Fruit fly (Drosophila melanogaster) whole organism, pupa: ENCODE measurements around the gene CG11247.

Experiments used
- CG10348 ChIP-seq: fragments of 200-800 bp; sonication (Bioruptor generic); IDR thresholded peaks from 2 replicates; pipeline ENCODE4 v1.3.6; 2022; ENCODE audit warnings: missing biosample characterization, missing genetic modification characterization
- CG12605 ChIP-seq: fragments of 200-800 bp; sonication (Bioruptor generic); IDR thresholded peaks from 2 replicates; pipeline ENCODE4 v1.3.6; 2022; ENCODE audit warnings: missing biosample characterization, missing genetic modification characterization
- CG13204 ChIP-seq: fragments of 200-800 bp; sonication (Bioruptor generic); optimal IDR thresholded peaks from 2 replicates; lab custom pipeline; 2018; ENCODE audit warnings: missing biosample characterization, mild to moderate bottlenecking, missing genetic modification characterization, moderate library complexity
- CG14655 ChIP-seq: fragments of 200-800 bp; sonication (Bioruptor generic); optimal IDR thresholded peaks from 3 replicates; lab custom pipeline; 2017; ENCODE audit warnings: mild to moderate bottlenecking, missing biosample characterization, missing genetic modification reagents, missing genetic modification characterization
- CG15710 ChIP-seq: fragments of 200-800 bp; sonication (Bioruptor generic); optimal IDR thresholded peaks from 2 replicates; lab custom pipeline; 2018; ENCODE audit warnings: missing biosample characterization, mild to moderate bottlenecking, missing genetic modification characterization, moderate library complexity
- CG17806 ChIP-seq: fragments of 200-800 bp; sonication (Bioruptor generic); optimal IDR thresholded peaks from 2 replicates; lab custom pipeline; 2018; ENCODE audit warnings: missing biosample characterization, mild to moderate bottlenecking, missing genetic modification characterization, moderate library complexity
- CG32121 ChIP-seq: fragments of 200-800 bp; sonication (Bioruptor generic); IDR thresholded peaks from 2 replicates; pipeline ENCODE4 v1.3.6; 2022; ENCODE audit warnings: missing biosample characterization, missing genetic modification characterization
- CG34367 ChIP-seq: fragments of 200-800 bp; sonication (Bioruptor generic); optimal IDR thresholded peaks from 2 replicates; lab custom pipeline; 2018; ENCODE audit warnings: missing biosample characterization, mild to moderate bottlenecking, missing genetic modification characterization
- CG4496 ChIP-seq: fragments of 200-800 bp; sonication (Bioruptor generic); IDR thresholded peaks from 3 replicates; pipeline ENCODE4 v1.3.6; 2022; ENCODE audit warnings: missing biosample characterization, missing genetic modification characterization
- CG8159 ChIP-seq: fragments of 200-800 bp; sonication (Bioruptor generic); optimal IDR thresholded peaks from 3 replicates; lab custom pipeline; 2018; ENCODE audit warnings: missing biosample characterization, mild to moderate bottlenecking, missing genetic modification characterization, moderate library complexity
- CG8301 ChIP-seq: fragments of 200-800 bp; sonication (Bioruptor generic); optimal IDR thresholded peaks from 2 replicates; lab custom pipeline; 2018; ENCODE audit warnings: missing biosample characterization, mild to moderate bottlenecking, missing genetic modification characterization
- CG9948 ChIP-seq: fragments of 200-800 bp; sonication (Bioruptor generic); optimal IDR thresholded peaks from 2 replicates; lab custom pipeline; 2018; ENCODE audit warnings: missing biosample characterization, mild to moderate bottlenecking, missing genetic modification characterization, moderate library complexity
- D1 ChIP-seq: fragments of 200-800 bp; sonication (Bioruptor generic); optimal IDR thresholded peaks from 2 replicates; lab custom pipeline; 2018; ENCODE audit warnings: missing biosample characterization, mild to moderate bottlenecking, missing genetic modification characterization, moderate library complexity
- EcR ChIP-seq: fragments of 200-800 bp; sonication (Bioruptor generic); optimal IDR thresholded peaks from 3 replicates; lab custom pipeline; 2019; ENCODE audit warnings: missing biosample characterization, missing genetic modification characterization, mild to moderate bottlenecking, moderate library complexity, missing genetic modification reagents
- Ets98B ChIP-seq: fragments of 200-800 bp; sonication (Bioruptor generic); IDR thresholded peaks from 2 replicates; pipeline ENCODE4 v1.3.6; 2022; ENCODE audit warnings: missing biosample characterization, missing genetic modification characterization
- Pif1A ChIP-seq: fragments of 200-800 bp; sonication (Bioruptor generic); optimal IDR thresholded peaks from 3 replicates; lab custom pipeline; 2016; ENCODE audit warnings: missing biosample characterization, missing genetic modification characterization
- Pif1B ChIP-seq: fragments of 200-800 bp; sonication (Bioruptor generic); optimal IDR thresholded peaks from 3 replicates; lab custom pipeline; 2016; ENCODE audit warnings: missing biosample characterization, missing genetic modification characterization
- Snoo ChIP-seq: fragments of 200-800 bp; sonication (Bioruptor generic); optimal IDR thresholded peaks from 3 replicates; lab custom pipeline; 2017; ENCODE audit warnings: missing biosample characterization, mild to moderate bottlenecking, missing genetic modification characterization, inconsistent platforms
- fd96Ca ChIP-seq: fragments of 200-800 bp; sonication (Bioruptor generic); IDR thresholded peaks from 3 replicates; pipeline ENCODE4 v1.3.6; 2022; ENCODE audit warnings: missing biosample characterization, missing genetic modification characterization
- gl ChIP-seq: fragments of 200-800 bp; sonication (Bioruptor generic); optimal IDR thresholded peaks from 2 replicates; lab custom pipeline; 2018; ENCODE audit warnings: missing biosample characterization, mild to moderate bottlenecking, missing genetic modification characterization
- rn ChIP-seq: fragments of 200-800 bp; sonication (Bioruptor generic); IDR thresholded peaks from 2 replicates; pipeline ENCODE4 v1.3.6; 2022; ENCODE audit warnings: missing biosample characterization, missing genetic modification characterization

Gene CG11247

DNA sequence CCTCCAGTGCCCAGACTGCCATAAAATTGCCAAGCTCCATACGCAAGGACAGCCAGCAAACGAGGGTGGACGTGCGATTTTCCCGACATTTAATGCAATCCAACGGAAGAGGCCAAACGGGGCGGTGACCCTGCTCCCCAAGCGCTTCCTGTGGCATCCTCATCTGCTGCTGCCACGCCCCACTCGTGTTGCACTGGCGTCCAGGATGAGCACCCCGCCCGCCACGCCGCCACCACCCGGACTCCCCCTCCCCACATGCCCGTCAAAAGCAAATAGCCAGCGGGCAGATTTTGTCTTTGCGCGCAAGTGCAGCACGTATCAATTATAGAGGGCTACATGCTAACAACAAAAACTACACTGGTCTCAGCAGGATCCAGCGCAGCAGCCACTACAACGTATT is 10.4 kb downstream of the CG11247 start:
- TF ChIP-seq gl (tag; lab: Kevin White, UChicago) (no peak), fd96Ca (GFP tag; lab: Robert Waterston, UW) (no peak)

DNA sequence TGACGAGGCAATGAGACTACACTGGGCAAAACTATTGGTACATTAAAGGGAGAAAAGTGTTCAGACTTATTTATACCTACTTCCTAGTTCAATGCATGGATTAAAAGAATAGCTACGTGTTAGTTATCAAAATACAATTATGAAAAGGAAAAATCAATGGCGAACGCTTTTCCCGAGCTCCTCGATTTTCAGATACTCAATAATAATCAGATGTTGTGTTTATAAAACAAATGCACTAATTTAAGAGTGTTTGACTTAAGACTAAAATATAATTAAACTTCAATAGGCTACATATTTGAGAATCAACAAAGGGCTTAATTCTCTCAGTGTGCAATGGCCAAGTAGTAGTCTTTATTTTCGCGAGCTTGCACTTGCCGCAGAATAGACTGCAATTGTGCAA is 12.6 kb downstream of the CG11247 start:
- TF ChIP-seq CG8301 (peak; percentile 56), CG9948 (tag; lab: Kevin White, UChicago) (peak; percentile 45), CG17806 (tag; lab: Kevin White, UChicago) (peak; percentile 46), CG34367 (peak; percentile 16), CG4496 (GFP tag; lab: Robert Waterston, UW) (no peak), D1 (tag; lab: Kevin White, UChicago) (no peak), Pif1A (GFP tag; lab: Kevin White, UChicago) (peak; percentile 35), Ets98B (no peak), CG8159 (tag; lab: Kevin White, UChicago) (peak; percentile 43), CG15710 (peak; percentile 36), CG14655 (GFP tag; lab: Kevin White, UChicago) (peak; percentile 70)

DNA sequence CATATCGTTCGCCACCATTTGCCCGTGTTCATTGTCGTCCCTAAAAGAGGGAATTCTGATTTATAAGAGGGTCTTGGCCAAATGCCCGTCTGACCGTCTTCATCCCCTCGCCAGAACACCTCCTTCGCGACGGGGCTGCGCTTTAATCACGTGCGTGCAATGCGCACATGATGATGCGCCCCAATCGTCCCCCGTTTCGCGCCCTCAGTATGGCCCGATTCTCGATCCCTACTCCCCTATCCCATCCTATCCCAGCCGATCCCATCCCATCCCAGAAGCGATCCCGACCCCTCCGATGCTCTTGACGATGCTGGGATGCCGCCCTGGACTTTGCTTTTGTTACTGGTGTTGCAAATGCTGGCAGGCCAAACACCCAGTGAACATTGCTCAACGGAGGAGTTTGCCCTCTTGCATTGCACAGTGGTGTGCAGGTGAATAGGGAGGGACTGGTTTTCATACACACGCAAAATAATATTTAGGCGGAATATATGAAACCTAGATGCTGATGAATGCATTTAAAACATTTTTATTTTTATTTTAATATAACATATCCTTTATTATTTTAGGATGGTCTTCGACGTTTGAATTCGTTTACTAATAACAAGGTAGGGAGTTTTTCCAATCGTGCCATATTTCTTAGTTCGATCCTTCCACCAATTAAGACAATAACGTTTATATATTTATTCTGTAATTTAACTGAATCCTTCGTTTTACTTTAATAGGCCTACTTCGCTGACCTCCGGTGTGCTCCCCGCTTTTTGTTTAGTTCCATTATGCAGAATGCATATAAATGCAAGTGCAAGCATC is 18.6 kb downstream of the CG11247 start:
- peak; percentile 77 for TF ChIP-seq CG34367
- TF ChIP-seq Ets98B, result no peak
- TF ChIP-seq CG32121 (GFP tag; lab: Robert Waterston, UW), result no peak
- TF ChIP-seq CG15710, result peak; percentile 87
- no peak for TF ChIP-seq CG10348
- TF ChIP-seq Pif1B (GFP tag; lab: Kevin White, UChicago), result peak; percentile 72
- TF ChIP-seq Pif1A (GFP tag; lab: Kevin White, UChicago), result peak; percentile 28
- TF ChIP-seq rn (GFP tag; lab: Robert Waterston, UW), result no peak
- peak; percentile 69 for TF ChIP-seq Snoo (tag; lab: Kevin White, UChicago)
- TF ChIP-seq CG14655 (GFP tag; lab: Kevin White, UChicago), result peak; percentile 91
- peak; percentile 74 for TF ChIP-seq EcR (GFP tag; lab: Kevin White, UChicago)
- peak; percentile 55; the same call in 1 of the 3 replicates for TF ChIP-seq fd96Ca (GFP tag; lab: Robert Waterston, UW)
- peak; percentile 57 for TF ChIP-seq gl (tag; lab: Kevin White, UChicago)
- TF ChIP-seq CG8159 (tag; lab: Kevin White, UChicago), result peak; percentile 92
- peak; percentile 12; the same call in 1 of the 3 replicates for TF ChIP-seq CG4496 (GFP tag; lab: Robert Waterston, UW)
- peak; percentile 82 for TF ChIP-seq CG17806 (tag; lab: Kevin White, UChicago)
- TF ChIP-seq CG8301, result peak; percentile 80
- TF ChIP-seq CG9948 (tag; lab: Kevin White, UChicago), result peak; percentile 89
- no peak for TF ChIP-seq CG12605
- peak; percentile 89 for TF ChIP-seq D1 (tag; lab: Kevin White, UChicago)
- TF ChIP-seq CG13204 (GFP tag; lab: Kevin White, UChicago), result peak; percentile 64

DNA sequence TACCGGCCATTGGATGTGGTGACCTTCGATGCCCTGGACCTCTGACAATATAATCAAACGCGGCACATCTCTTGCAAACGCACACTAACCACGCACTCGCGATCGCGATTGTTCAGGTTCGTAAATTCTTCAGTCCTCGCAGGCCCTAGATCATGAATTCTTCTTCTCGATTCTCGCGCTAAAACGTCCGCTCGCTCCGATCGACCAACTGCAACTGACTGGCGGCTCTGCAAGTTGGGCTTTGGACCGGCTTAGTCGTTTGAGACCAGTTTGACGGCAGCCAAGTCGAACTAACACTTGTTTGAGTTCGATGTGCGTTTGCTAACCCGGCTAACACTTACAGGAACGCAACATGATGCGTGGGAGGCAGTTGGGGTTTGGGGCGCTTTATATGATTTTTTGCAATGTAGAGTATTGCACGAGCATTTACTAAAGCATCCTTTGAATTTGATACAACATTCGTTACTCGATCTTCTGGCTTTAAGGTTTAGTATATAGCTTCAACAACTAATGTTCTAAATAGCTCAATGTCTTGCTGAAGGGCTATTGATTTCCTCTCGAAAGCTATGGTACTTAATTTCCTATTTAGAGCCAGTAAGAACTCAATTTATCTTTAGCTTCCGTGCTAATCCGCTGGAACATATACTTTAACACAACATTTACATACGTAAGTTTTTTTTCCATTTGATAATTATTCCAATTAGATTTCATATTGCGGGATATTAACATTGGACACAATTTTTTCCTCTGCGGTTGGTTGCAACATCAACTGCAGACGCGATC is 22.3 kb downstream of the CG11247 start, which contains the start of gene CG32447:
Gene CG32447, minus strand, starts transcription at position 222 of the 783 bp plus-strand sequence.
- TF ChIP-seq Ets98B (peak; percentile 6; the same call in 1 of the 2 replicates), rn (GFP tag; lab: Robert Waterston, UW) (no peak), CG8301 (peak; percentile 32), CG14655 (GFP tag; lab: Kevin White, UChicago) (peak; percentile 45)

DNA sequence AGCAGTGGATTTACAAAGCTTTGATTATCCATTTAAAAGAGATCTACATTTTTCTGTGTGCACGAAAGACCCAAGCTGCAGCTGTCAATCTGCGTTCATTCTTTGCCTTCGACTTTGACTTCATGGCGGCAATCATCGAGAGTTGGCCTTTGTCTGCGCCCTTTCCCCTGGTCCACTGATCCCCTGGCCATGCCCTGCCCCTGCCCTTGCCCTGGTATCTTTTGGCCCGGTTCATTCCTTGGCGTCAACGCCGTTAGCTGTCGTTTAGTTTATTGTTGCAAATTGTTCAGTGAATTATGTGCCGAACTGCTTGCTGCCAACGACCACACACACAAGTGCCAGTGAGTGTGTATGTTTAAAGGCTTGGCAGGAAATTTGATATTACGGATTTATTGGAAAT is 27.7 kb downstream of the CG11247 start:
- no peak for TF ChIP-seq CG34367
- TF ChIP-seq EcR (GFP tag; lab: Kevin White, UChicago), result peak; percentile 66

DNA sequence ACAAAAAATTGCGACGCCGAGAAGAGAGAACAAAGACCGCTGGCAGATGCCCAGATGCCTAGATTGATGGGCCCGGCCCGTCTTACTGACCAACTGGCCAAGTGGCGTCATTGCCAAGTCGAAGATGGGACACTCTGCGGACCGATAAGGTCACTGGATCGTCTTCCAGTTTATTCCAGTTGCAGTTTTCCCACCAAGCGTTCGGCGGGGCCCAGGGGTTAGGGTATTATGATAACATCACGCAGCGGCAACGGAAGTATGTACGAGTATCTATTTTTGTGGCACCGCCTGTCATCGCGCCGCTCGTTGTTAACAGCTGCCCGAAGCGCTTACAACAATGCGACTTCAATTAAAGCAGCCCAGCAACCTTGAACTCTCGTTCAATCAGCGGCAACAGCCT is 28.6 kb downstream of the CG11247 start:
- TF ChIP-seq D1 (tag; lab: Kevin White, UChicago) (no peak), Pif1B (GFP tag; lab: Kevin White, UChicago) (no peak), CG9948 (tag; lab: Kevin White, UChicago) (no peak), Pif1A (GFP tag; lab: Kevin White, UChicago) (no peak), fd96Ca (GFP tag; lab: Robert Waterston, UW) (no peak), CG32121 (GFP tag; lab: Robert Waterston, UW) (no peak), CG13204 (GFP tag; lab: Kevin White, UChicago) (peak; percentile 16), EcR (GFP tag; lab: Kevin White, UChicago) (peak; percentile 75), gl (tag; lab: Kevin White, UChicago) (no peak), CG17806 (tag; lab: Kevin White, UChicago) (no peak), CG12605 (no peak), CG14655 (GFP tag; lab: Kevin White, UChicago) (no peak), CG8159 (tag; lab: Kevin White, UChicago) (no peak), CG15710 (no peak)
